Fruit fly (Drosophila melanogaster): ENCODE measurements around the gene CG42494.

Gene CG42494

DNA sequence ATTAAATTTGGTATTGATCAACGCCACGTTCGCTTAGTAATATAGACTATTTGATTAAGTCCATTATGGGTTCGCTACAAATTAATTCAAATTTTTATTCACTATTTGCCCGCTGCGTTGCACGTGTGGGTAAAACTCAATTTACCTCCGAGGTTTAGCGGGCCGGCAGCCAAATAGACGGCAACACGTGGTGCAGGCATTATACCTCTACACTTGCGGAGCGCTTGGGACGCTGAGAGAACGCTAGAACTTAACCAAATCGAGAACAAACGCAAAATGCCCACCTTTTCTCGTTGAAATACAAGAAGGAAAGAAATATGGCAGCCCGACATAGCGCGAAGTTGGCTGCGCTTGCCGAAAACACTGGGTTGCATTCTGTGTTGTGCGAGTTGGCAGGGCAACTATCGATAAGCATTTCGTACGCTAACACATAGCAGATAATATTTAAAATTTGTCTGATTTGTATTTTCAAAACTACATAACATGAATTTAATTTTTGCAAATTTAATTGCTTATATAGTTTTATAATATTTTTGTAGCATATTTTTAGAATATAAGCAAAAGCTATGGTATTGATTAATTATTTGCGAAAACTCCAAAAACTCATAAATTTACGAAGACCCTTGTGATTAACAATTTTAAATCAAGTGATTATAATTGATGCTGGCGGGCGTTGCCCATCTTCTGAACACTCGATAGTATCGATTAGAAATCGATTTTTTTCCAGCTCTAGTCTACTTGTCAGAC, 38.6 kb downstream of the CG42494 start, which contains the start of the genes RpL28 and eIF1 (continued):
- no peak for TF ChIP-seq Rel (GFP tag; optimal IDR thresholded peaks at IDR 0.05)
- peak; percentile 59 for TF ChIP-seq Rel (tag; optimal IDR thresholded peaks at IDR 0.05)
- TF ChIP-seq Vsx2 (GFP tag; optimal IDR thresholded peaks at IDR 0.05; ENCODE audit: partially characterized antibody): no peak
- no peak for TF ChIP-seq sage (GFP tag; optimal IDR thresholded peaks at IDR 0.05)
- no peak for TF ChIP-seq brk (GFP tag; optimal IDR thresholded peaks at IDR 0.05)
- TF ChIP-seq lola (GFP tag; optimal IDR thresholded peaks at IDR 0.05): no peak
- TF ChIP-seq Mio (GFP tag; optimal IDR thresholded peaks at IDR 0.05): peak; percentile 85
- TF ChIP-seq psq (GFP tag; optimal IDR thresholded peaks at IDR 0.05): peak; percentile 75

DNA sequence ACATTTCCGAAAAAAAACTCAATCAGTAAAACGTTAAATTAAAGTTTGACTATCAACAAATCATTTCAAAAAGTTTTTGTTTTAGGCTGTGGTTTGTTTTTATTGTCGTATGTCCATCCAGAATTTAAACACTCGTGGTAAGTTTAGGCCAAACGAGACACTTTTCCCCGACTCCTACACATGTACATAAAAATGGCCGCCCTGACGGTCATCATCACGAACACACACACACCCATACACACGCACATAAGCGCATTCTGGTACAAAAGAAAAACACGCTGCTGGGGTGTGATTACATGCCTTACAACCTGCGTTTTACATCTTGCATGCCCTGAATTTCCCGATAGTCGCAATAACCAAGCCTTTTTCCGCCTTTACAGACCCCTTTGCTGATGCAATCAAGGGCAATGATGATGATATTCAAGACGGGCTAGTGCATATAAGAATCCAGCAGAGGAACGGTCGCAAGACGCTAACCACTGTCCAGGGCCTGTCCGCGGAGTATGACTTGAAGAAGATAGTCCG, 39.2 kb downstream of the CG42494 start:
- TF ChIP-seq dmrt93B (GFP tag; optimal IDR thresholded peaks at IDR 0.05): no peak
- no peak for TF ChIP-seq HLH106 (tag; optimal IDR thresholded peaks at IDR 0.05)
- TF ChIP-seq fru (GFP tag; optimal IDR thresholded peaks at IDR 0.05): no peak
- TF ChIP-seq foxo (GFP tag; optimal IDR thresholded peaks at IDR 0.05): no peak
- TF ChIP-seq pan (optimal IDR thresholded peaks at IDR 0.05): no peak
- no peak for TF ChIP-seq lola (GFP tag; optimal IDR thresholded peaks at IDR 0.05)
- TF ChIP-seq N (GFP tag; optimal IDR thresholded peaks at IDR 0.05): no peak
- TF ChIP-seq jim (GFP tag; optimal IDR thresholded peaks at IDR 0.05): no peak
- no peak for TF ChIP-seq Mio (GFP tag; optimal IDR thresholded peaks at IDR 0.05)
- no peak for TF ChIP-seq CG32264 (GFP tag; optimal IDR thresholded peaks at IDR 0.05)
- TF ChIP-seq Rel (GFP tag; optimal IDR thresholded peaks at IDR 0.05): no peak
- TF ChIP-seq Rel (tag; optimal IDR thresholded peaks at IDR 0.05): no peak
- no peak for TF ChIP-seq sage (GFP tag; optimal IDR thresholded peaks at IDR 0.05)
- TF ChIP-seq dsf (GFP tag; optimal IDR thresholded peaks at IDR 0.05; ENCODE audit: borderline replicate concordance): no peak
- TF ChIP-seq ey (GFP tag; optimal IDR thresholded peaks at IDR 0.05): no peak

DNA sequence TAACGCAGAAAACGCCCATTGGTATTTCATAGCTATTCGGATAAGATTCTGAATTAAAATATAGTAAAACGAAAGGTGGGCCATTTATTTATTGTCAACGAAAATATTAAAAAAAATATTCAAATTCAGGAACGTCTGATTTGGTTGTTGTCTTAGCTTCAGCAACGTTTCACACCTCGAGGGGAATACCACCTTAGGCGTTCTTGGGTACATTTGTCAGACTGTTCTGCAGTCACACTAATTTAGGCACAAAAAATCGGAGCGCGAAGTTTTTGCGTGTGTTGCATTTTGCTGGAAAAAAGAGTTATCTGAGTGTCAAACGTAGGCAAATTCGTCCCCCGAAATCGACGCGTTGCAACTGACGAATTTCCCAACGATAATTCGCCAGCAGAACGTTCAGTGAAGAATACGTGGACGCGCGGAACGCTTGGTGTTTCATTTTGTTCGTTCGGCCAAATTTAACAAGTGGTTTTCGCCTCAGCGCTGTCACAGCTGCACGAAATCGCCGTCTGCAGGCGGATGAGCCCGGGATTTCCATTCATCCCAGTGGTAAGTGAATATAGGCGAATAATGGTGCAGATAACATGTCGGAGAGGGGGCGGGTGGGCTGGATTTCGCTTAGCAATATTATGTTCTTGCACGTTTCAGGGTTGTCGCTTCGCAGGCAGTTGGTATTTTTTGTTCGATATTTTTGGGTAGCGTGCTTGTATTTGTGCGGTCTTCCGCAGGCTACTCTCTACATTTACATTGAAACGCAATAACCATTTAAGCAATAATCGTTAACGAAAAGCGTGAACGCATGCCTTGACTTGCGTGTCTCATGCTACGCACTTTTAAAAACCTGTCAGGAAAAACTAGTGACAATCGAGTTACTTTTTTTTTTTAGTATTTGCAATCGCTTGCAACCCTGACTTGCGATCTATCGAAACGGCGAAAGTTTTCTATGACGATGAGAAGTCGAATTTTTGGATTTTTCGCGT, 40.8 kb downstream of the CG42494 start, which contains the start of gene Larp4B:
Gene Larp4B (plus strand): TSS at position 99 of the 980 bp plus-strand sequence.
- TF ChIP-seq Mio (GFP tag; optimal IDR thresholded peaks at IDR 0.05) (no peak), tai (GFP tag; optimal IDR thresholded peaks at IDR 0.05) (no peak), Dif (GFP tag; optimal IDR thresholded peaks at IDR 0.05; ENCODE audit: partially characterized antibody) (no peak), Vsx2 (GFP tag; optimal IDR thresholded peaks at IDR 0.05; ENCODE audit: partially characterized antibody) (no peak), jim (GFP tag; optimal IDR thresholded peaks at IDR 0.05) (no peak), Sp1 (GFP tag; optimal IDR thresholded peaks at IDR 0.05) (peak; percentile 6), Myc (optimal IDR thresholded peaks at IDR 0.05) (no peak), Dfd (GFP tag; optimal IDR thresholded peaks at IDR 0.05) (no peak), N (GFP tag; optimal IDR thresholded peaks at IDR 0.05) (no peak), pan (optimal IDR thresholded peaks at IDR 0.05) (no peak), h (GFP tag; optimal IDR thresholded peaks at IDR 0.05) (peak; percentile 13), sage (GFP tag; optimal IDR thresholded peaks at IDR 0.05) (no peak), Hr83 (GFP tag; optimal IDR thresholded peaks at IDR 0.05; ENCODE audit: poor library complexity, severe bottlenecking) (no peak), CrebA (GFP tag; optimal IDR thresholded peaks at IDR 0.05; ENCODE audit: borderline replicate concordance) (no peak), CG32264 (GFP tag; optimal IDR thresholded peaks at IDR 0.05) (no peak), Rel (GFP tag; optimal IDR thresholded peaks at IDR 0.05) (no peak), Rel (tag; optimal IDR thresholded peaks at IDR 0.05) (peak; percentile 97), foxo (GFP tag; optimal IDR thresholded peaks at IDR 0.05) (peak in 1 of 2 experiments; percentile 17), ey (GFP tag; optimal IDR thresholded peaks at IDR 0.05) (no peak), Jra (GFP tag; optimal IDR thresholded peaks at IDR 0.05) (peak; percentile 27), Abd-B (GFP tag; optimal IDR thresholded peaks at IDR 0.05) (no peak), Hr78 (GFP tag; optimal IDR thresholded peaks at IDR 0.05) (no peak), fru (GFP tag; optimal IDR thresholded peaks at IDR 0.05) (no peak), dsf (GFP tag; optimal IDR thresholded peaks at IDR 0.05; ENCODE audit: borderline replicate concordance) (no peak), sv (GFP tag; optimal IDR thresholded peaks at IDR 0.05) (no peak), br (GFP tag; optimal IDR thresholded peaks at IDR 0.05) (no peak), brk (GFP tag; optimal IDR thresholded peaks at IDR 0.05) (no peak), HLH106 (tag; optimal IDR thresholded peaks at IDR 0.05) (no peak), woc (GFP tag; optimal IDR thresholded peaks at IDR 0.05) (no peak), lola (GFP tag; optimal IDR thresholded peaks at IDR 0.05) (no peak), CG9705 (GFP tag; optimal IDR thresholded peaks at IDR 0.05) (no peak), dl (GFP tag; optimal IDR thresholded peaks at IDR 0.05; ENCODE audit: insufficient read depth in 1 of 2, partially characterized antibody in 2 of 2) (no peak), dmrt93B (GFP tag; optimal IDR thresholded peaks at IDR 0.05) (no peak), GATAd (GFP tag; optimal IDR thresholded peaks at IDR 0.05) (no peak), OdsH (GFP tag; optimal IDR thresholded peaks at IDR 0.05) (no peak), rgr (GFP tag; optimal IDR thresholded peaks at IDR 0.05) (peak; percentile 36), usp (GFP tag; optimal IDR thresholded peaks at IDR 0.05) (no peak), Hnf4 (GFP tag; optimal IDR thresholded peaks at IDR 0.05) (no peak), psq (GFP tag; optimal IDR thresholded peaks at IDR 0.05) (no peak)

All from whole organism, wandering third instar larva.